Worm (Caenorhabditis elegans) whole organism, L1 larva: Measurements from ENCODE around the gene Y54G2A.45.

ENCODE experiments used
- ama-1 ChIP-seq: fragments of 150-350 bp; optimal IDR thresholded peaks from 2 replicates; lab custom pipeline; 2014
- efl-3 ChIP-seq: fragments of 200-800 bp; sonication (Bioruptor generic); optimal IDR thresholded peaks from 2 replicates; lab custom pipeline; 2018; ENCODE audit warnings: mild to moderate bottlenecking, missing genetic modification characterization, missing compliant biosample characterization
- ets-5 ChIP-seq: fragments of 200-800 bp; sonication (Bioruptor generic); IDR thresholded peaks from 2 replicates; pipeline ENCODE4 v1.3.6; 2022; ENCODE audit warnings: missing genetic modification characterization, missing compliant biosample characterization
- fkh-10 ChIP-seq: sonication (generic microtip); optimal IDR thresholded peaks from 2 replicates; lab custom pipeline; 2017; ENCODE audit warnings: missing biosample characterization, missing genetic modification reagents, missing genetic modification characterization
- fos-1 ChIP-seq: fragments of 150-350 bp; optimal IDR thresholded peaks from 2 replicates; lab custom pipeline; 2014; ENCODE audit warnings: missing biosample characterization, missing genetic modification characterization
- irx-1 ChIP-seq: sonication (generic microtip); optimal IDR thresholded peaks from 2 replicates; lab custom pipeline; 2016; ENCODE audit warnings: missing genetic modification characterization, missing compliant biosample characterization
- nhr-71 ChIP-seq: sonication (generic microtip); optimal IDR thresholded peaks from 2 replicates; lab custom pipeline; 2016; ENCODE audit warnings: mild to moderate bottlenecking, missing genetic modification characterization, moderate library complexity, missing compliant biosample characterization
- snu-23 ChIP-seq: sonication (generic microtip); optimal IDR thresholded peaks from 2 replicates; lab custom pipeline; 2016; ENCODE audit warnings: missing genetic modification characterization, missing compliant biosample characterization
- unc-62 ChIP-seq: fragments of 150-350 bp; optimal IDR thresholded peaks from 2 replicates; lab custom pipeline; 2014; ENCODE audit warnings: missing biosample characterization, missing genetic modification reagents, missing genetic modification characterization
- ztf-11 ChIP-seq, 2 experiments: sonication (generic microtip); optimal IDR thresholded peaks; 2 replicates each; lab custom pipeline; 2016 to 2017; ENCODE audit warnings: missing genetic modification characterization in 2 of 2, missing biosample characterization in 1 of 2, missing compliant biosample characterization in 1 of 2

DNA sequence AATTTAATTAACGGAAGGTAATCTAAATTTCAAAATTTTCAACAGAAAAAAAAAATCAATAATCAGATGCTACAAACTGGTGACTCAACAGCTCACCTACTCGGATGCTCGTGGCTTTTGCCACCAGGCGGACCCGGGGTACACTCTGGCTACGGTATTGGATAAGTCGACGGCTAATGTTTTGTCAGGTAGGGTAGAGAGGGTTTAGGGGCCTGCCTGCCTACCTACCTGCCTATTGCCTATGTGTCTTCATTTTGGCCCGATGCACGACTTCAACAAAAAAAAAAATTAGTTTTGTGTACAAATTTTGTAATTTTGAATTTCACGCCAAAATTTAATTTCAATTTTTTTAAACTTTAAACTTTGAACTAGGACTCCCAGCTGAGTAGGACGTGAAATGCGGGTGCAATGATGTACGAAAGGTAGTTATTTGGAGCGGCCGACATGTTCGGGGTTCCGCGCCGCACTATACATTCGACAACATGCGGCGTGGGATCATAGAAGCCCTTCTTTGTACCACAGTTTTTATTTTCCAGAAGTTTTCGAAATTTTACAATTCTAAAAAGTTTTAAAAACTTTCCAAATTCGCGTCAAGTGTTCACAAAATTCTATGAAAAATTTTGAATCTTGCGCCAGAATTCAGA lies 19.9 kb downstream of the Y54G2A.45 start:
- TF ChIP-seq irx-1 (tag; lab: Kevin White, UChicago) (no peak), ama-1 (lab: Kevin White, UChicago) (no peak), snu-23 (GFP tag; lab: Kevin White, UChicago) (no peak), ztf-11 (tag; optimal IDR thresholded peaks at IDR 0.05; lab: Kevin White, UChicago) (no peak), efl-3 (no peak), fkh-10 (no peak), fos-1 (tag; lab: Kevin White, UChicago) (no peak), unc-62 (no peak), nhr-71 (tag; lab: Kevin White, UChicago) (no peak), ets-5 (no peak)
